Worm (Caenorhabditis elegans): ENCODE results near the gene nhr-47.

The nhr-47 gene

ce11 chrV:5509134-5509533 is 4.1 kb downstream of the nhr-47 start:
- TF ChIP-seq unc-39 (tag; optimal IDR thresholded peaks at IDR 0.05) (no peak), nhr-237 (tag; optimal IDR thresholded peaks at IDR 0.05) (no peak), skn-1 (tag; optimal IDR thresholded peaks at IDR 0.05) (no peak), nhr-21 (tag; optimal IDR thresholded peaks at IDR 0.05) (no peak)

- TF ChIP-seq zag-1 (tag; optimal IDR thresholded peaks at IDR 0.05) (no peak), fos-1 (tag; optimal IDR thresholded peaks at IDR 0.05) (peak; percentile 16), skn-1 (tag; optimal IDR thresholded peaks at IDR 0.05) (no peak), alr-1 (tag; optimal IDR thresholded peaks at IDR 0.05) (no peak), nhr-77 (tag; optimal IDR thresholded peaks at IDR 0.05) (no peak), R02D3.7 (tag; optimal IDR thresholded peaks at IDR 0.05) (no peak), ceh-82 (tag; optimal IDR thresholded peaks at IDR 0.05) (no peak)
Observed at ce11 chrV:5509966-5510365, 4.9 kb downstream of the nhr-47 start.

- no peak for TF ChIP-seq nhr-25 (tag; optimal IDR thresholded peaks at IDR 0.05)
- TF ChIP-seq crh-2 (tag; optimal IDR thresholded peaks at IDR 0.05), result peak; percentile 8
- peak; percentile 10 for TF ChIP-seq fos-1 (tag; optimal IDR thresholded peaks at IDR 0.05)
- TF ChIP-seq ztf-11 (tag; optimal IDR thresholded peaks at IDR 0.05), result no peak
- no peak for TF ChIP-seq unc-62 (GFP tag; optimal IDR thresholded peaks at IDR 0.05)
Observed at ce11 chrV:5511720-5512119, 6.7 kb downstream of the nhr-47 start.

- TF ChIP-seq mbf-1 (tag; optimal IDR thresholded peaks at IDR 0.05) (no peak), crh-2 (tag; optimal IDR thresholded peaks at IDR 0.05) (peak; percentile 3), lsy-2 (tag; optimal IDR thresholded peaks at IDR 0.05) (no peak), fos-1 (tag; optimal IDR thresholded peaks at IDR 0.05) (peak; percentile 67), dmd-4 (tag; optimal IDR thresholded peaks at IDR 0.05) (no peak), nhr-11 (tag; optimal IDR thresholded peaks at IDR 0.05) (no peak), lin-39 (tag; optimal IDR thresholded peaks at IDR 0.05) (no peak), sma-9 (GFP tag; optimal IDR thresholded peaks at IDR 0.05) (peak; percentile 67), sma-9 (tag; optimal IDR thresholded peaks at IDR 0.05) (no peak), mdl-1 (tag; optimal IDR thresholded peaks at IDR 0.05) (no peak)
Observed at ce11 chrV:5512559-5512958, 7.5 kb downstream of the nhr-47 start.

ce11 chrV:5513630-5514378 is 8.8 kb downstream of the nhr-47 start, which contains the start of the genes hpo-15 and mms-19:
TSS of gene hpo-15 (minus strand) at chrV:5513830.
TSS of gene mms-19 (plus strand) at chrV:5514348.
- no peak for TF ChIP-seq blmp-1 (tag; optimal IDR thresholded peaks at IDR 0.05; ENCODE audit: insufficient read depth)
- no peak for TF ChIP-seq dmd-4 (tag; optimal IDR thresholded peaks at IDR 0.05)
- TF ChIP-seq fos-1 (tag; optimal IDR thresholded peaks at IDR 0.05), result peak; percentile 19

- TF ChIP-seq zag-1 (tag; optimal IDR thresholded peaks at IDR 0.05) (no peak), fos-1 (tag; optimal IDR thresholded peaks at IDR 0.05) (peak; percentile 47), blmp-1 (tag; optimal IDR thresholded peaks at IDR 0.05; ENCODE audit: insufficient read depth) (peak; percentile 30), sma-3 (GFP tag; optimal IDR thresholded peaks at IDR 0.05) (peak; percentile 24), egl-27 (tag; optimal IDR thresholded peaks at IDR 0.05) (no peak), nhr-129 (tag; optimal IDR thresholded peaks at IDR 0.05) (peak; percentile 19)
Observed at ce11 chrV:5521735-5522241, 16.7 kb downstream of the nhr-47 start, which contains the start of gene hir-1. TSS of gene hir-1 (plus strand) at chrV:5522139.

- peak; percentile 96 for TF ChIP-seq elt-1 (tag; optimal IDR thresholded peaks at IDR 0.05)
- no peak for TF ChIP-seq ztf-11 (tag; optimal IDR thresholded peaks at IDR 0.05)
- no peak for TF ChIP-seq elt-3 (tag; optimal IDR thresholded peaks at IDR 0.05)
- no peak for TF ChIP-seq nhr-6 (tag; optimal IDR thresholded peaks at IDR 0.05)
- no peak for TF ChIP-seq ztf-4 (tag; optimal IDR thresholded peaks at IDR 0.05)
- TF ChIP-seq ceh-82 (tag; optimal IDR thresholded peaks at IDR 0.05), result no peak
- no peak for TF ChIP-seq mbf-1 (tag; optimal IDR thresholded peaks at IDR 0.05)
- TF ChIP-seq nhr-12 (tag; optimal IDR thresholded peaks at IDR 0.05), result no peak
- TF ChIP-seq unc-55 (GFP tag; optimal IDR thresholded peaks at IDR 0.05), result no peak
- TF ChIP-seq nhr-23 (tag; optimal IDR thresholded peaks at IDR 0.05), result peak; percentile 74
- no peak for TF ChIP-seq lsy-2 (tag; optimal IDR thresholded peaks at IDR 0.05)
- no peak for TF ChIP-seq F13H6.1 (tag; optimal IDR thresholded peaks at IDR 0.05)
- TF ChIP-seq nhr-25 (tag; optimal IDR thresholded peaks at IDR 0.05), result peak; percentile 43
- TF ChIP-seq nhr-129 (tag; optimal IDR thresholded peaks at IDR 0.05), result peak; percentile 5
- TF ChIP-seq mab-5 (tag; optimal IDR thresholded peaks at IDR 0.05), result no peak
- TF ChIP-seq nhr-77 (tag; optimal IDR thresholded peaks at IDR 0.05), result no peak
- no peak for TF ChIP-seq egl-27 (tag; optimal IDR thresholded peaks at IDR 0.05)
- TF ChIP-seq blmp-1 (tag; optimal IDR thresholded peaks at IDR 0.05; ENCODE audit: insufficient read depth), result peak; percentile 19
- no peak for TF ChIP-seq peb-1 (tag; optimal IDR thresholded peaks at IDR 0.05)
- TF ChIP-seq unc-39 (tag; optimal IDR thresholded peaks at IDR 0.05), result no peak
- no peak for TF ChIP-seq aly-2 (tag; optimal IDR thresholded peaks at IDR 0.05)
- no peak for TF ChIP-seq R02D3.7 (tag; optimal IDR thresholded peaks at IDR 0.05)
- TF ChIP-seq crh-2 (tag; optimal IDR thresholded peaks at IDR 0.05), result no peak
- TF ChIP-seq dmd-4 (tag; optimal IDR thresholded peaks at IDR 0.05), result no peak
- TF ChIP-seq ZK546.5 (tag; optimal IDR thresholded peaks at IDR 0.05), result no peak
- TF ChIP-seq snpc-4 (tag; optimal IDR thresholded peaks at IDR 0.05), result no peak
Observed at ce11 chrV:5523260-5523659, 18.2 kb downstream of the nhr-47 start.

Data from whole organism, L2 larva.